Worm (Caenorhabditis elegans) whole organism, L1 larva: ENCODE measurements around the gene F17E9.16.

ENCODE experiments used
- blmp-1 ChIP-seq: fragments of 150-350 bp; optimal IDR thresholded peaks from 2 replicates; lab custom pipeline; 2014; ENCODE audit warnings: missing biosample characterization, missing genetic modification characterization
- ceh-82 ChIP-seq, 3 experiments: fragments of 150-350 bp in 1 of 3; sonication (generic microtip) in 2 of 3; optimal IDR thresholded peaks; 2 replicates each; lab custom pipeline; 2014 to 2017; ENCODE audit warnings: missing biosample characterization in 3 of 3, missing genetic modification characterization in 3 of 3
- ceh-88 ChIP-seq: fragments of 200-800 bp; sonication (Bioruptor generic); IDR thresholded peaks from 2 replicates; pipeline ENCODE4 v1.3.6; 2022; ENCODE audit warnings: missing genetic modification characterization, missing compliant biosample characterization
- isw-1 ChIP-seq: fragments of 200-800 bp; sonication (Bioruptor generic); IDR thresholded peaks from 2 replicates; pipeline ENCODE4 v1.3.6; 2022; ENCODE audit warnings: missing genetic modification characterization, missing compliant biosample characterization
- lin-13 ChIP-seq: fragments of 150-350 bp; optimal IDR thresholded peaks from 2 replicates; lab custom pipeline; 2014; ENCODE audit warnings: missing biosample characterization, missing genetic modification reagents, missing genetic modification characterization
- lsy-2 ChIP-seq, 2 experiments: fragments of 150-350 bp; optimal IDR thresholded peaks; 2 replicates each; lab custom pipeline; 2014; ENCODE audit warnings: missing biosample characterization in 2 of 2, missing genetic modification characterization in 2 of 2
- nhr-11 ChIP-seq: fragments of 150-350 bp; optimal IDR thresholded peaks from 2 replicates; lab custom pipeline; 2014; ENCODE audit warnings: missing biosample characterization, missing genetic modification characterization
- tbx-2 ChIP-seq: sonication (generic microtip); optimal IDR thresholded peaks from 2 replicates; lab custom pipeline; 2016; ENCODE audit warnings: missing genetic modification characterization, missing compliant biosample characterization

DNA sequence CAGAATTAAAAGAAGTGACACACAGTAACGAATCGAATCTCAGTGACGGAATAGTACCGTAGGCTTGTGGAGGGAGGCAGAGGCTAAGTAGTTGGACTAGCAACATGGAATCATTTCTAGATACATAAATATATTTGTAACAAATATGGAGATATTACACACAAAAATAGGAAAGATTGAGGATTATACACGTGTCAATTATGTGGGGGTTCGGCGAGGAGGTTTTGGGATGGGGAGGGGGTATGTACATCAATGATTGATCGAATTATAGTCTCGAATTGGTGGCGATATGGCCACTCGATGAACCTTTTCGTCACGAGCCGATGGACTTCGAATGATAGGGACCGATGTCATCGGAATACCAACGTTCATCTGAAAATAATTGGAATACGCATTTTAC, 44.7 kb upstream of the F17E9.16 start:
- TF ChIP-seq tbx-2 (tag; lab: Kevin White, UChicago): no peak
- no peak for TF ChIP-seq nhr-11 (tag; lab: Kevin White, UChicago)
- TF ChIP-seq ceh-82 (tag; optimal IDR thresholded peaks at IDR 0.05; lab: Kevin White, UChicago): no peak
- TF ChIP-seq lsy-2 (tag; optimal IDR thresholded peaks at IDR 0.05; lab: Kevin White, UChicago): no peak
- TF ChIP-seq blmp-1 (tag; lab: Kevin White, UChicago): no peak
- TF ChIP-seq lin-13 (GFP tag; lab: Kevin White, UChicago): no peak
- no peak for TF ChIP-seq isw-1 (GFP tag; lab: Robert Waterston, UW)
- TF ChIP-seq ceh-88: no peak
